Fruit fly (Drosophila melanogaster): ENCODE data around the gene CG7304.

DNA sequence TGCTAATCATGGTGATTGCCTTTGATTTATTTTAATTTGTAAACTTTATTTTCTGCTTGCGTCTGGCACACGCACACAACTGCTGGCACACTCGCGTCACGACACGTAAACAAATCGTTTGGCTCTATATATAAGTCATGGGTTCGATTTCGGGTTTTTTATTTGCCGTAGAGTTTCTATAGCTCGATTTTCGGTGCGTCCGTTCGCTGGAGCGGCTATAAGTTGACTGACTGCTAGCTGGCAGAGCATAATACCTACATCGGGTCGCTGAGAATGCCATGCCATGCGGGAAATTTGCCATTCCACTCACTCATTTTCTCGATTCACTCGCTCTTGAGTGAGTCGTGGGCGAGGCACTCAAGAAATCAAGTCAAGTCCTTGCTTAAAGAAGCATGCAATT lies 48.7 kb downstream of the CG7304 start, which contains the start of gene comm:
- TF ChIP-seq HLH106 (tag; optimal IDR thresholded peaks at IDR 0.05) (no peak), psq (GFP tag; optimal IDR thresholded peaks at IDR 0.05) (no peak)

All from whole organism, wandering third instar larva.